Fruit fly (Drosophila melanogaster) whole organism, embryonic: ENCODE results near the gene plum.
A peak's percentile ranks its signal among the peaks of the same experiment; 100 is the strongest.

Source experiments
- Aef1 ChIP-seq: fragments of 200-800 bp; sonication (Bioruptor generic); IDR thresholded peaks from 3 replicates; pipeline ENCODE4 v1.3.6; 2022; ENCODE audit warnings: missing biosample characterization, missing genetic modification characterization
- Atf6 ChIP-seq: fragments of 200-800 bp; sonication (Bioruptor generic); IDR thresholded peaks from 2 replicates; pipeline ENCODE4 v1.3.6; 2022; ENCODE audit warnings: missing biosample characterization, missing genetic modification characterization
- Bdp1 ChIP-seq: fragments of 200-800 bp; sonication (Bioruptor generic); optimal IDR thresholded peaks from 3 replicates; lab custom pipeline; 2016; ENCODE audit warnings: missing biosample characterization, missing genetic modification characterization
- Bgb ChIP-seq: fragments of 200-800 bp; sonication (Bioruptor generic); IDR thresholded peaks from 2 replicates; pipeline ENCODE4 v1.3.6; 2022; ENCODE audit warnings: missing biosample characterization, missing genetic modification characterization; ENCODE audit not compliant: partially characterized antibody
- CG10979 ChIP-seq: fragments of 200-800 bp; sonication (Bioruptor generic); optimal IDR thresholded peaks from 2 replicates; lab custom pipeline; 2018; ENCODE audit warnings: missing biosample characterization, mild to moderate bottlenecking, missing genetic modification characterization, moderate library complexity
- CG11560 ChIP-seq: fragments of 200-800 bp; sonication (Bioruptor generic); IDR thresholded peaks from 3 replicates; pipeline ENCODE4 v1.3.6; 2022; ENCODE audit warnings: missing biosample characterization, missing genetic modification characterization
- CG15269 ChIP-seq: fragments of 200-800 bp; sonication (Bioruptor generic); optimal IDR thresholded peaks from 2 replicates; lab custom pipeline; 2018; ENCODE audit warnings: missing biosample characterization, mild to moderate bottlenecking, missing genetic modification characterization, moderate library complexity
- CG17359 ChIP-seq: fragments of 200-800 bp; sonication (Bioruptor generic); optimal IDR thresholded peaks from 3 replicates; lab custom pipeline; 2018; ENCODE audit warnings: missing biosample characterization, mild to moderate bottlenecking, missing genetic modification characterization, moderate library complexity
- CG18764 ChIP-seq: fragments of 200-800 bp; sonication (Bioruptor generic); optimal IDR thresholded peaks from 3 replicates; lab custom pipeline; 2016; ENCODE audit warnings: missing biosample characterization, missing genetic modification characterization
- CG2678 ChIP-seq: fragments of 200-800 bp; sonication (Bioruptor generic); optimal IDR thresholded peaks from 3 replicates; lab custom pipeline; 2019; ENCODE audit warnings: missing biosample characterization, mild to moderate bottlenecking, missing genetic modification characterization, moderate library complexity
- CG2889 ChIP-seq: fragments of 200-800 bp; sonication (Bioruptor generic); IDR thresholded peaks from 3 replicates; pipeline ENCODE4 v1.3.6; 2022; ENCODE audit warnings: missing biosample characterization, missing genetic modification characterization
- CG4360 ChIP-seq: fragments of 200-800 bp; sonication (Bioruptor generic); IDR thresholded peaks from 2 replicates; pipeline ENCODE4 v1.3.6; 2022; ENCODE audit warnings: missing biosample characterization, missing genetic modification characterization
- CG6689 ChIP-seq: fragments of 200-800 bp; sonication (Bioruptor generic); IDR thresholded peaks from 2 replicates; pipeline ENCODE4 v1.3.6; 2022; ENCODE audit warnings: missing biosample characterization, missing genetic modification characterization
- CG7928 ChIP-seq: fragments of 200-800 bp; sonication (Bioruptor generic); optimal IDR thresholded peaks from 2 replicates; lab custom pipeline; 2017; ENCODE audit warnings: missing biosample characterization, mild to moderate bottlenecking, missing genetic modification characterization
- CrebB ChIP-seq: fragments of 200-800 bp; sonication (Bioruptor generic); optimal IDR thresholded peaks from 3 replicates; lab custom pipeline; 2018; ENCODE audit warnings: missing biosample characterization, mild to moderate bottlenecking, missing genetic modification characterization
- Eip74EF ChIP-seq, 2 experiments: fragments of 200-800 bp in 1 of 2; fragments of >200 bp in 1 of 2; sonication (Bioruptor generic) in 1 of 2; optimal IDR thresholded peaks; 2 replicates each; lab custom pipeline; 2017 to 2019; ENCODE audit warnings: missing biosample characterization in 2 of 2, missing genetic modification characterization in 2 of 2, mild to moderate bottlenecking in 1 of 2, moderate library complexity in 1 of 2
- Fer1 ChIP-seq: fragments of 200-800 bp; sonication (Bioruptor generic); optimal IDR thresholded peaks from 2 replicates; lab custom pipeline; 2017; ENCODE audit warnings: missing biosample characterization, mild to moderate bottlenecking, missing genetic modification characterization
- HHEX ChIP-seq: fragments of 200-800 bp; sonication (Bioruptor generic); optimal IDR thresholded peaks from 3 replicates; lab custom pipeline; 2017; ENCODE audit warnings: missing biosample characterization, mild to moderate bottlenecking, missing genetic modification characterization, missing genetic modification reagents
- Hr78 ChIP-seq, 2 experiments: fragments of 200-800 bp in 1 of 2; fragments of >200 bp in 1 of 2; sonication (Bioruptor generic) in 1 of 2; optimal IDR thresholded peaks; 2 replicates each; lab custom pipeline; 2017 to 2019; ENCODE audit warnings: missing biosample characterization in 2 of 2, missing genetic modification characterization in 2 of 2, mild to moderate bottlenecking in 1 of 2, moderate library complexity in 1 of 2
- Lpt ChIP-seq: fragments of >200 bp; optimal IDR thresholded peaks from 2 replicates; lab custom pipeline; 2018; ENCODE audit warnings: missing biosample characterization, missing genetic modification characterization
- Med ChIP-seq: fragments of 200-800 bp; sonication (Bioruptor generic); peaks from one replicate; lab custom pipeline; 2016; ENCODE audit warnings: missing biosample characterization, missing genetic modification characterization, mild to moderate bottlenecking, inconsistent platforms, moderate library complexity
- Pdp1 ChIP-seq, 2 experiments: fragments of 200-800 bp; sonication (Bioruptor generic); optimal IDR thresholded peaks; 3 replicates each; lab custom pipeline; 2016; ENCODE audit warnings: missing biosample characterization in 2 of 2, missing genetic modification characterization in 2 of 2, mild to moderate bottlenecking in 1 of 2, moderate library complexity in 1 of 2
- Scr ChIP-seq: fragments of 200-800 bp; sonication (Bioruptor generic); IDR thresholded peaks from 2 replicates; pipeline ENCODE4 v1.3.6; 2022; ENCODE audit warnings: missing biosample characterization, missing genetic modification characterization; ENCODE audit not compliant: partially characterized antibody
- Spps ChIP-seq: fragments of 200-800 bp; sonication (Bioruptor generic); optimal IDR thresholded peaks from 2 replicates; lab custom pipeline; 2018; ENCODE audit warnings: missing biosample characterization, mild to moderate bottlenecking, missing genetic modification characterization
- br ChIP-seq: fragments of >200 bp; optimal IDR thresholded peaks from 2 replicates; lab custom pipeline; 2017
- chinmo ChIP-seq: fragments of 200-800 bp; sonication (Bioruptor generic); IDR thresholded peaks from 4 replicates; pipeline ENCODE4 v1.3.6; 2022; ENCODE audit warnings: missing biosample characterization, missing genetic modification characterization; ENCODE audit not compliant: partially characterized antibody
- ci ChIP-seq: fragments of 200-800 bp; sonication (Bioruptor generic); IDR thresholded peaks from 3 replicates; pipeline ENCODE4 v1.3.6; 2022; ENCODE audit warnings: missing biosample characterization, missing genetic modification characterization
- danr ChIP-seq: fragments of 200-800 bp; sonication (Bioruptor generic); IDR thresholded peaks from 2 replicates; pipeline ENCODE4 v1.3.6; 2022; ENCODE audit warnings: missing biosample characterization, missing genetic modification characterization
- disco-r ChIP-seq: fragments of 200-800 bp; sonication (Bioruptor generic); optimal IDR thresholded peaks from 2 replicates; lab custom pipeline; 2016; ENCODE audit warnings: missing biosample characterization, missing genetic modification characterization
- dmrt11E ChIP-seq: fragments of 200-800 bp; sonication (Bioruptor generic); optimal IDR thresholded peaks from 3 replicates; lab custom pipeline; 2018; ENCODE audit warnings: missing biosample characterization, mild to moderate bottlenecking, missing genetic modification characterization, moderate library complexity
- fd96Cb ChIP-seq: fragments of 200-800 bp; sonication (Bioruptor generic); optimal IDR thresholded peaks from 2 replicates; lab custom pipeline; 2018; ENCODE audit warnings: missing biosample characterization, mild to moderate bottlenecking, missing genetic modification characterization, moderate library complexity
- ftz-f1 ChIP-seq: fragments of 200-800 bp; sonication (Bioruptor generic); optimal IDR thresholded peaks from 2 replicates; lab custom pipeline; 2016; ENCODE audit warnings: missing biosample characterization, missing genetic modification characterization
- lilli ChIP-seq: fragments of 200-800 bp; sonication (Bioruptor generic); optimal IDR thresholded peaks from 3 replicates; lab custom pipeline; 2016; ENCODE audit warnings: missing biosample characterization, missing genetic modification characterization
- mam ChIP-seq: fragments of 200-800 bp; sonication (Bioruptor generic); optimal IDR thresholded peaks from 3 replicates; lab custom pipeline; 2016; ENCODE audit warnings: missing biosample characterization, missing genetic modification characterization
- onecut ChIP-seq: fragments of 200-800 bp; sonication (Bioruptor generic); IDR thresholded peaks from 2 replicates; pipeline ENCODE4 v1.3.6; 2022; ENCODE audit warnings: missing biosample characterization, missing genetic modification characterization
- pan ChIP-seq, 4 experiments: fragments of >200 bp in 3 of 4; fragments of 200-800 bp in 1 of 4; sonication (Bioruptor generic) in 1 of 4; optimal IDR thresholded peaks in 3 of 4; IDR thresholded peaks in 1 of 4; 2 replicates each; pipeline versions ENCODE4 v1.3.6 to Lab custom; 2017 to 2022; ENCODE audit warnings: missing biosample characterization in 2 of 4, missing genetic modification characterization in 2 of 4, mixed read lengths in 1 of 4
- repo ChIP-seq: fragments of 200-800 bp; sonication (Bioruptor generic); optimal IDR thresholded peaks from 2 replicates; lab custom pipeline; 2016; ENCODE audit warnings: missing biosample characterization, missing genetic modification characterization
- sens ChIP-seq: fragments of 200-800 bp; sonication (Bioruptor generic); peaks from one replicate; lab custom pipeline; 2016; ENCODE audit warnings: missing biosample characterization, missing genetic modification characterization
- sim ChIP-seq: fragments of 200-800 bp; sonication (Bioruptor generic); IDR thresholded peaks from 2 replicates; pipeline ENCODE4 v1.3.6; 2022; ENCODE audit warnings: missing biosample characterization, missing genetic modification characterization
- sob ChIP-seq: fragments of 200-800 bp; sonication (Bioruptor generic); IDR thresholded peaks from 2 replicates; pipeline ENCODE4 v1.3.6; 2022; ENCODE audit warnings: missing biosample characterization, missing genetic modification characterization
- sug ChIP-seq: fragments of 200-800 bp; optimal IDR thresholded peaks from 2 replicates; lab custom pipeline; 2019; ENCODE audit warnings: missing biosample characterization, mild to moderate bottlenecking, missing genetic modification characterization, moderate library complexity
- toy ChIP-seq: fragments of 200-800 bp; sonication (Bioruptor generic); IDR thresholded peaks from 2 replicates; pipeline ENCODE4 v1.3.6; 2022; ENCODE audit warnings: missing biosample characterization, missing genetic modification characterization
- unc-4 ChIP-seq: fragments of 200-800 bp; sonication (Bioruptor generic); IDR thresholded peaks from 2 replicates; pipeline ENCODE4 v1.3.6; 2022; ENCODE audit warnings: missing biosample characterization, missing genetic modification characterization; ENCODE audit not compliant: partially characterized antibody
- unpg ChIP-seq: fragments of 200-800 bp; sonication (Bioruptor generic); optimal IDR thresholded peaks from 3 replicates; lab custom pipeline; 2018; ENCODE audit warnings: missing biosample characterization, mild to moderate bottlenecking, missing genetic modification characterization, moderate library complexity
- vvl ChIP-seq: fragments of 200-800 bp; sonication (Bioruptor generic); IDR thresholded peaks from 2 replicates; pipeline ENCODE4 v1.3.6; 2022; ENCODE audit warnings: missing biosample characterization, missing genetic modification characterization

plum gene

DNA sequence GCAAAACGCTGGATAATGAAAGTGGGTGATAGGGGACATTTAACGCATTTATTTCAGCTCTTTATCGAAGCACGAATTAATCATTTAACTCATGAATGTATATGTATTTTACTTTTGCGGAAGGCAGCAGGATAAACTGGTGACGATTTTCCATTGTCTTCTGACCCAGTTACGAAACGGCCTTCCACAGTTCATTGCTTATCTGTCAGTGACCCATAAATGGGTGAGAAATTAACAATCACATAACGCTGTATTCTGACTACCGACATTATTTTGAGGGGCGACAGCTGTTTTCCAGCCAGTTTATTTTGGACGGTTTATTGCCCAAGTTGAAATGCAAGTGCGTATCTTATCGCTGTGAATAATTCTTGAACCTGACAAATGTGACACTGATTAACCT lies 71.5 kb downstream of the plum start:
- TF ChIP-seq Bdp1 (GFP tag; lab: Kevin White, UChicago) (no peak), mam (GFP tag; lab: Kevin White, UChicago) (no peak), sob (GFP tag; lab: Robert Waterston, UW) (no peak), Lpt (GFP tag; lab: Kevin White, UChicago) (no peak), pan (optimal IDR thresholded peaks at IDR 0.05; lab: Kevin White, UChicago) (no peak), pan (GFP tag; optimal IDR thresholded peaks at IDR 0.05 in 1 of 2, IDR thresholded peaks at IDR 0.05 in 1 of 2) (no peak), sug (tag; lab: Kevin White, UChicago) (no peak), fd96Cb (tag; lab: Kevin White, UChicago) (no peak), sim (GFP tag; lab: Robert Waterston, UW) (no peak)

DNA sequence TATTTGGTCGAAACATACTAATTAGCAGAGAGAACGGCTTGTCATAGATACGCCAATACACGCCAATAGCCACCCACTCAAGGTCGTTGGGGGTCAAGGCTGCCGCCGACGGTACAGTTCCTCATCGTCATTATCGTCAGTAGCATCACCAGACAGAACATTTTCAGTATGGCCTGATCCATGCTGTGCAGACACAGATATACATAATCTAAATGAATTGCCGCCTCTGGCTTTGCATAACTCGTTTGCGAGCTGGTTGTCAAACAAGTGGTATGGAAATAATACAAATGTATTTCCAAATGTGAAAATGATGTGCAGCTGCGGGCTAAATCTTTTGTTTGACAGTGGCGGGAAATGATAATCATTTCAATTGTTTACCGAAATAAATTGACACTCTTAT lies 71.9 kb downstream of the plum start:
- TF ChIP-seq toy (GFP tag; lab: Robert Waterston, UW), result no peak
- TF ChIP-seq CG11560 (tag; lab: Robert Waterston, UW), result no peak
- TF ChIP-seq unpg (GFP tag; lab: Kevin White, UChicago), result no peak
- TF ChIP-seq Aef1, result no peak
- 0 out of 4 replicates have a peak, but pooled peaks have one; percentile 51 for TF ChIP-seq chinmo (GFP tag; lab: Robert Waterston, UW)
- TF ChIP-seq sens (GFP tag; lab: Kevin White, UChicago), result peak; percentile 10
- TF ChIP-seq onecut (GFP tag; lab: Robert Waterston, UW), result no peak
- peak; percentile 47 for TF ChIP-seq Med (GFP tag; lab: Kevin White, UChicago)
- no peak for TF ChIP-seq disco-r
- TF ChIP-seq vvl (GFP tag; lab: Robert Waterston, UW), result peak; percentile 71
- TF ChIP-seq ftz-f1 (GFP tag; lab: Kevin White, UChicago), result peak; percentile 57
- peak in 1 of 2 experiments; percentile 27 for TF ChIP-seq Hr78 (GFP tag; optimal IDR thresholded peaks at IDR 0.05; lab: Kevin White, UChicago)
- 0 out of 2 replicates have a peak, but pooled peaks have one; percentile 10 for TF ChIP-seq Bgb (GFP tag; lab: Robert Waterston, UW)
- TF ChIP-seq Pdp1 (GFP tag; optimal IDR thresholded peaks at IDR 0.05; lab: Kevin White, UChicago), result peak in 1 of 2 experiments; percentile 13
- TF ChIP-seq, all 482 proteins: peak for 8

DNA sequence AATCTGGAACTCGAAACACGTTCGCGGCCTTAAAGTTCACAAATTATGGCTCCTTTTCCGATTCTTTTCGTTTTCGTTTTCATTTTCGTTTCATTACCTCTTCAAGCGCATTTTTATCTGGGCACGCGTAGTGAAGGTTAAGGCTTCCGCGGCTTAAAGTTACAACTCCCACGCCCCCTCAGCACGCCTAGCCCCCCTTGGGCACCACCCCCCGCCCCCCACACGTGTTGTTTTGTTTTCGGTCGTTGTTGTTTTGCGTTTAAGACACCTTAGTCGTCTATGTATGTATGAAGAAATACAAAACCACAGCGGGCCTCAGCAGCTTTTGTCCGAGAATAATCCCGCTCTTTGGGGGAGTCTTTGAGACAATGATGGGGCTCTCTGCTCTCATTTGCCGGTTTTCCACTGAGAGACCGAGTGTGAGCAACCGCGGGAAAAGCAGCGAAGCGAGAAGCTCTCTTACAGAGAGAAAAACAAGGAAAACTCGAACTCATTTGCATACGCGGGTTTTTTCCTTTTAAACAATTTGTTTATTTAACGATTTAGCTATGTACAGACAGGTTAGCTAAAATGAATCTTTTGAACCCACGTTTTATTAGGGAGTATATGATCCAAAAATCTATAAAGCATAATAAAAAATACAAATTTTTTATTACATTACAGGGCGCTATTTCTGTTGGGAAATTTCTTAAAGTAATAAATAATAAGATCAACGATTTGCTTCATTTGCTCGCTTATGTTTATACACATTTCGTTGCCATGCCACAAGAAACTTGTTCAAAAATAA lies 72.7 kb downstream of the plum start:
- TF ChIP-seq unc-4 (GFP tag; lab: Robert Waterston, UW), result 0 out of 2 replicates have a peak, but pooled peaks have one; percentile 10
- TF ChIP-seq CG17359 (tag; lab: Kevin White, UChicago), result peak; percentile 42
- peak; percentile 45 for TF ChIP-seq Fer1
- no peak for TF ChIP-seq Spps (tag; lab: Kevin White, UChicago)
- no peak for TF ChIP-seq repo
- TF ChIP-seq CG4360 (GFP tag; lab: Robert Waterston, UW), result no peak
- peak in 1 of 2 experiments; percentile 4 for TF ChIP-seq Eip74EF (GFP tag; optimal IDR thresholded peaks at IDR 0.05; lab: Kevin White, UChicago)
- TF ChIP-seq lilli, result peak; percentile 3
- no peak for TF ChIP-seq CG2889 (GFP tag; lab: Robert Waterston, UW)
- TF ChIP-seq CG7928 (GFP tag; lab: Kevin White, UChicago), result no peak
- no peak for TF ChIP-seq Scr (GFP tag; lab: Robert Waterston, UW)
- no peak for TF ChIP-seq danr
- TF ChIP-seq CG10979 (tag; lab: Kevin White, UChicago), result no peak
- peak; percentile 61 for TF ChIP-seq CG2678 (tag; lab: Kevin White, UChicago)
- peak; percentile 45; the same call in 1 of the 3 replicates for TF ChIP-seq ci (GFP tag; lab: Robert Waterston, UW)
- TF ChIP-seq CG18764, result no peak
- TF ChIP-seq CrebB, result no peak
- no peak for TF ChIP-seq br (lab: Kevin White, UChicago)
- TF ChIP-seq CG11560 (tag; lab: Robert Waterston, UW), result no peak
- TF ChIP-seq HHEX (GFP tag; lab: Kevin White, UChicago), result peak; percentile 35
- TF ChIP-seq Atf6 (GFP tag; lab: Robert Waterston, UW), result 0 out of 2 replicates have a peak, but pooled peaks have one; percentile 32
- TF ChIP-seq dmrt11E, result no peak
- peak; percentile 39 for TF ChIP-seq CG15269 (tag; lab: Kevin White, UChicago)
- TF ChIP-seq CG6689 (GFP tag; lab: Robert Waterston, UW), result 0 out of 2 replicates have a peak, but pooled peaks have one; percentile 26
